Worm (Caenorhabditis elegans) whole organism, late embryonic: ENCODE data around the gene dach-1.

Source experiments
- C08G9.2 ChIP-seq: sonication (generic microtip); optimal IDR thresholded peaks from 2 replicates; lab custom pipeline; 2016; ENCODE audit warnings: mild to moderate bottlenecking, missing genetic modification characterization, moderate library complexity, missing compliant biosample characterization
- Y22D7AL.16 ChIP-seq: sonication (generic microtip); optimal IDR thresholded peaks from 2 replicates; lab custom pipeline; 2016; ENCODE audit warnings: missing genetic modification characterization, missing compliant biosample characterization
- ama-1 ChIP-seq: fragments of 150-350 bp; optimal IDR thresholded peaks from 2 replicates; lab custom pipeline; 2014
- ceh-14 ChIP-seq: sonication (generic microtip); optimal IDR thresholded peaks from 2 replicates; lab custom pipeline; 2016; ENCODE audit warnings: missing genotype, missing genetic modification characterization, missing compliant biosample characterization
- ceh-24 ChIP-seq: sonication (generic microtip); optimal IDR thresholded peaks from 2 replicates; lab custom pipeline; 2016; ENCODE audit warnings: mild to moderate bottlenecking, missing genetic modification characterization, missing compliant biosample characterization
- ceh-30 ChIP-seq: fragments of 150-350 bp; optimal IDR thresholded peaks from 2 replicates; lab custom pipeline; 2014; ENCODE audit warnings: missing biosample characterization, missing genetic modification characterization
- ceh-31 ChIP-seq: sonication (generic microtip); optimal IDR thresholded peaks from 2 replicates; lab custom pipeline; 2016; ENCODE audit warnings: missing genetic modification characterization, missing compliant biosample characterization
- ceh-34 ChIP-seq: sonication (generic microtip); optimal IDR thresholded peaks from 2 replicates; lab custom pipeline; 2016; ENCODE audit warnings: mild to moderate bottlenecking, missing genetic modification characterization, missing compliant biosample characterization
- ceh-45 ChIP-seq: fragments of 200-800 bp; sonication (Bioruptor generic); IDR thresholded peaks from 2 replicates; pipeline ENCODE4 v1.3.6; 2022; ENCODE audit warnings: missing genetic modification reagents, missing genetic modification characterization, missing compliant biosample characterization
- ceh-48 ChIP-seq: sonication (generic microtip); optimal IDR thresholded peaks from 2 replicates; lab custom pipeline; 2016; ENCODE audit warnings: missing genetic modification characterization, inconsistent platforms, missing compliant biosample characterization
- ceh-6 ChIP-seq: fragments of 200-800 bp; sonication (Bioruptor generic); optimal IDR thresholded peaks from 2 replicates; lab custom pipeline; 2018; ENCODE audit warnings: mild to moderate bottlenecking, missing genetic modification characterization, missing compliant biosample characterization
- dmd-4 ChIP-seq: sonication (generic microtip); optimal IDR thresholded peaks from 2 replicates; lab custom pipeline; 2016; ENCODE audit warnings: borderline replicate concordance, missing genetic modification characterization, missing compliant biosample characterization
- elt-2 ChIP-seq: sonication (generic microtip); optimal IDR thresholded peaks from 2 replicates; lab custom pipeline; 2016; ENCODE audit warnings: missing genetic modification reagents, missing genetic modification characterization, missing compliant biosample characterization
- ets-4 ChIP-seq: sonication (generic microtip); optimal IDR thresholded peaks from 2 replicates; lab custom pipeline; 2016; ENCODE audit warnings: missing genetic modification characterization, missing compliant biosample characterization
- fkh-6 ChIP-seq: sonication (generic microtip); optimal IDR thresholded peaks from 2 replicates; lab custom pipeline; 2016; ENCODE audit warnings: missing genetic modification characterization, missing compliant biosample characterization
- gmeb-2 ChIP-seq: sonication (generic microtip); optimal IDR thresholded peaks from 2 replicates; lab custom pipeline; 2016; ENCODE audit warnings: missing genetic modification characterization, inconsistent platforms, missing compliant biosample characterization
- hlh-13 ChIP-seq: fragments of 200-800 bp; sonication (Bioruptor generic); optimal IDR thresholded peaks from 2 replicates; lab custom pipeline; 2018; ENCODE audit warnings: mild to moderate bottlenecking, missing genetic modification characterization, missing compliant biosample characterization
- hlh-15 ChIP-seq: sonication (generic microtip); optimal IDR thresholded peaks from 2 replicates; lab custom pipeline; 2016; ENCODE audit warnings: missing genetic modification characterization, missing compliant biosample characterization
- hlh-6 ChIP-seq: sonication (generic microtip); optimal IDR thresholded peaks from 2 replicates; lab custom pipeline; 2016; ENCODE audit warnings: missing genotype, missing genetic modification characterization, missing compliant biosample characterization
- hlh-8 ChIP-seq: sonication (generic microtip); optimal IDR thresholded peaks from 2 replicates; lab custom pipeline; 2016; ENCODE audit warnings: missing genotype, missing genetic modification characterization, missing compliant biosample characterization
- lin-11 ChIP-seq: fragments of 200-800 bp; sonication (Bioruptor generic); optimal IDR thresholded peaks from 2 replicates; lab custom pipeline; 2018; ENCODE audit warnings: mild to moderate bottlenecking, missing genetic modification characterization, missing compliant biosample characterization
- madf-2 ChIP-seq: sonication (generic microtip); optimal IDR thresholded peaks from 2 replicates; lab custom pipeline; 2017; ENCODE audit warnings: missing genetic modification characterization, missing compliant biosample characterization
- mec-3 ChIP-seq: sonication (generic microtip); optimal IDR thresholded peaks from 2 replicates; lab custom pipeline; 2016; ENCODE audit warnings: borderline replicate concordance, missing genetic modification characterization, missing compliant biosample characterization
- npax-4 ChIP-seq: sonication (generic microtip); optimal IDR thresholded peaks from 2 replicates; lab custom pipeline; 2016; ENCODE audit warnings: missing genetic modification characterization, missing compliant biosample characterization
- odd-2 ChIP-seq: sonication (generic microtip); optimal IDR thresholded peaks from 2 replicates; lab custom pipeline; 2017; ENCODE audit warnings: antibody characterized with exemption, mild to moderate bottlenecking, missing genetic modification characterization, missing compliant biosample characterization
- pax-1 ChIP-seq: fragments of 150-350 bp; optimal IDR thresholded peaks from 2 replicates; lab custom pipeline; 2014; ENCODE audit warnings: missing biosample characterization, missing genetic modification characterization
- pha-4 ChIP-seq: fragments of 150-350 bp; optimal IDR thresholded peaks from 2 replicates; lab custom pipeline; 2018; ENCODE audit warnings: missing biosample characterization, missing genetic modification reagents, missing genetic modification characterization
- ref-2 ChIP-seq: sonication (generic microtip); optimal IDR thresholded peaks from 2 replicates; lab custom pipeline; 2016; ENCODE audit warnings: missing genetic modification characterization, missing compliant biosample characterization
- rnt-1 ChIP-seq: sonication (generic microtip); optimal IDR thresholded peaks from 2 replicates; lab custom pipeline; 2016; ENCODE audit warnings: missing genetic modification characterization, missing compliant biosample characterization
- sdc-2 ChIP-seq: sonication (generic microtip); optimal IDR thresholded peaks from 2 replicates; lab custom pipeline; 2016; ENCODE audit warnings: missing genotype, missing genetic modification characterization, missing compliant biosample characterization
- sox-2 ChIP-seq: fragments of 200-800 bp; sonication (Bioruptor generic); IDR thresholded peaks from 2 replicates; pipeline ENCODE4 v1.3.6; 2022; ENCODE audit warnings: missing genetic modification reagents, missing genetic modification characterization, missing compliant biosample characterization
- sox-4 ChIP-seq: sonication (generic microtip); optimal IDR thresholded peaks from 2 replicates; lab custom pipeline; 2017; ENCODE audit warnings: mild to moderate bottlenecking, missing genetic modification characterization, inconsistent platforms, missing compliant biosample characterization
- tbx-7 ChIP-seq: sonication (generic microtip); optimal IDR thresholded peaks from 2 replicates; lab custom pipeline; 2016; ENCODE audit warnings: missing genotype, missing genetic modification characterization, missing compliant biosample characterization
- ttx-3 ChIP-seq: sonication (generic microtip); optimal IDR thresholded peaks from 2 replicates; lab custom pipeline; 2016; ENCODE audit warnings: missing genetic modification reagents, missing genetic modification characterization, missing compliant biosample characterization
- unc-3 ChIP-seq, 2 experiments: fragments of 200-800 bp in 1 of 2; sonication (Bioruptor generic) in 1 of 2; sonication (generic microtip) in 1 of 2; conservative IDR thresholded peaks in 1 of 2; optimal IDR thresholded peaks in 1 of 2; 2 replicates each; pipeline versions ENCODE4 v1.3.6 to Lab custom; 2016 to 2022; ENCODE audit warnings: missing compliant biosample characterization in 2 of 2, missing genetic modification characterization in 2 of 2, missing genetic modification reagents in 1 of 2
- unc-55 ChIP-seq: sonication (generic microtip); optimal IDR thresholded peaks from 2 replicates; lab custom pipeline; 2017; ENCODE audit warnings: missing biosample characterization, missing genetic modification reagents, missing genetic modification characterization
- zip-5 ChIP-seq: sonication (generic microtip); optimal IDR thresholded peaks from 2 replicates; lab custom pipeline; 2016; ENCODE audit warnings: missing genetic modification characterization, missing compliant biosample characterization
- ztf-16 ChIP-seq: sonication (generic microtip); optimal IDR thresholded peaks from 2 replicates; lab custom pipeline; 2017; ENCODE audit warnings: missing genetic modification characterization, missing compliant biosample characterization

The dach-1 gene

ce11 chrV:3922547-3922946 lies 27.3 kb upstream of the dach-1 start:
- TF ChIP-seq hlh-15 (tag; lab: Kevin White, UChicago) = no peak
- TF ChIP-seq npax-4 (tag; lab: Kevin White, UChicago) = no peak
- TF ChIP-seq ceh-34 (tag; lab: Kevin White, UChicago) = no peak
- TF ChIP-seq unc-55 (GFP tag; lab: Kevin White, UChicago) = no peak
- TF ChIP-seq ama-1 = no peak
- no peak for TF ChIP-seq ceh-45 (GFP tag; lab: Robert Waterston, UW)
- TF ChIP-seq Y22D7AL.16 (tag; lab: Kevin White, UChicago) = no peak
- TF ChIP-seq ref-2 (tag; lab: Kevin White, UChicago) = no peak
- no peak for TF ChIP-seq ceh-24 (tag; lab: Kevin White, UChicago)

ce11 chrV:3927522-3927921 lies 22.3 kb upstream of the dach-1 start:
- TF ChIP-seq hlh-8 (tag; lab: Kevin White, UChicago) (no peak), elt-2 (no peak), ref-2 (tag; lab: Kevin White, UChicago) (no peak), rnt-1 (tag; lab: Kevin White, UChicago) (no peak), sdc-2 (no peak), ceh-48 (tag; lab: Kevin White, UChicago) (no peak), ztf-16 (tag; lab: Kevin White, UChicago) (no peak), pax-1 (tag; lab: Kevin White, UChicago) (no peak), ceh-45 (GFP tag; lab: Robert Waterston, UW) (no peak), unc-3 (GFP tag; conservative IDR thresholded peaks at IDR 0.05; lab: Robert Waterston, UW) (no peak), unc-3 (tag; optimal IDR thresholded peaks at IDR 0.05; lab: Kevin White, UChicago) (no peak), ceh-30 (tag; lab: Kevin White, UChicago) (no peak), sox-2 (GFP tag; lab: Robert Waterston, UW) (no peak)

ce11 chrV:3929099-3929498 lies 20.7 kb upstream of the dach-1 start, which contains the start of gene srx-64:
Gene srx-64, plus strand, starts transcription at chrV:3929399.
- TF ChIP-seq hlh-13 (GFP tag; lab: Kevin White, UChicago) (no peak), elt-2 (no peak), ceh-6 (GFP tag; lab: Kevin White, UChicago) (no peak), ama-1 (no peak), gmeb-2 (tag; lab: Kevin White, UChicago) (no peak), mec-3 (tag; lab: Kevin White, UChicago) (no peak), ceh-31 (tag; lab: Kevin White, UChicago) (no peak), ttx-3 (tag; lab: Kevin White, UChicago) (no peak), ceh-14 (tag; lab: Kevin White, UChicago) (no peak), fkh-6 (no peak), ceh-34 (tag; lab: Kevin White, UChicago) (no peak), sox-4 (no peak), rnt-1 (tag; lab: Kevin White, UChicago) (no peak), odd-2 (no peak), lin-11 (no peak), zip-5 (tag; lab: Kevin White, UChicago) (no peak), dmd-4 (tag; lab: Kevin White, UChicago) (no peak), C08G9.2 (tag; lab: Kevin White, UChicago) (no peak), ets-4 (tag; lab: Kevin White, UChicago) (no peak)

- TF ChIP-seq madf-2 (tag; lab: Kevin White, UChicago) (no peak), Y22D7AL.16 (tag; lab: Kevin White, UChicago) (no peak), pha-4 (tag; lab: Kevin White, UChicago) (no peak), odd-2 (no peak), dmd-4 (tag; lab: Kevin White, UChicago) (no peak), hlh-6 (tag; lab: Kevin White, UChicago) (no peak), tbx-7 (tag; lab: Kevin White, UChicago) (no peak), elt-2 (no peak)
Measured at ce11 chrV:3931326-3931725, 18.5 kb upstream of the dach-1 start, which contains the start of gene srx-63. Gene srx-63, plus strand, starts transcription at chrV:3931626.
